Fruit fly (Drosophila melanogaster) whole organism, pupa: ENCODE data around the gene CG32271.

Source experiments
- CG14655 ChIP-seq: fragments of 200-800 bp; sonication (Bioruptor generic); optimal IDR thresholded peaks from 3 replicates; lab custom pipeline; 2017; ENCODE audit warnings: mild to moderate bottlenecking, missing biosample characterization, missing genetic modification reagents, missing genetic modification characterization
- CG17806 ChIP-seq: fragments of 200-800 bp; sonication (Bioruptor generic); optimal IDR thresholded peaks from 2 replicates; lab custom pipeline; 2018; ENCODE audit warnings: missing biosample characterization, mild to moderate bottlenecking, missing genetic modification characterization, moderate library complexity
- CG34367 ChIP-seq: fragments of 200-800 bp; sonication (Bioruptor generic); optimal IDR thresholded peaks from 2 replicates; lab custom pipeline; 2018; ENCODE audit warnings: missing biosample characterization, mild to moderate bottlenecking, missing genetic modification characterization
- CG8159 ChIP-seq: fragments of 200-800 bp; sonication (Bioruptor generic); optimal IDR thresholded peaks from 3 replicates; lab custom pipeline; 2018; ENCODE audit warnings: missing biosample characterization, mild to moderate bottlenecking, missing genetic modification characterization, moderate library complexity
- CG9948 ChIP-seq: fragments of 200-800 bp; sonication (Bioruptor generic); optimal IDR thresholded peaks from 2 replicates; lab custom pipeline; 2018; ENCODE audit warnings: missing biosample characterization, mild to moderate bottlenecking, missing genetic modification characterization, moderate library complexity
- D1 ChIP-seq: fragments of 200-800 bp; sonication (Bioruptor generic); optimal IDR thresholded peaks from 2 replicates; lab custom pipeline; 2018; ENCODE audit warnings: missing biosample characterization, mild to moderate bottlenecking, missing genetic modification characterization, moderate library complexity
- EcR ChIP-seq: fragments of 200-800 bp; sonication (Bioruptor generic); optimal IDR thresholded peaks from 3 replicates; lab custom pipeline; 2019; ENCODE audit warnings: missing biosample characterization, missing genetic modification characterization, mild to moderate bottlenecking, moderate library complexity, missing genetic modification reagents
- Ets98B ChIP-seq: fragments of 200-800 bp; sonication (Bioruptor generic); IDR thresholded peaks from 2 replicates; pipeline ENCODE4 v1.3.6; 2022; ENCODE audit warnings: missing biosample characterization, missing genetic modification characterization
- Pif1A ChIP-seq: fragments of 200-800 bp; sonication (Bioruptor generic); optimal IDR thresholded peaks from 3 replicates; lab custom pipeline; 2016; ENCODE audit warnings: missing biosample characterization, missing genetic modification characterization
- Snoo ChIP-seq: fragments of 200-800 bp; sonication (Bioruptor generic); optimal IDR thresholded peaks from 3 replicates; lab custom pipeline; 2017; ENCODE audit warnings: missing biosample characterization, mild to moderate bottlenecking, missing genetic modification characterization, inconsistent platforms
- rn ChIP-seq: fragments of 200-800 bp; sonication (Bioruptor generic); IDR thresholded peaks from 2 replicates; pipeline ENCODE4 v1.3.6; 2022; ENCODE audit warnings: missing biosample characterization, missing genetic modification characterization

dm6 chr3L:3162584-3162983 is 40.4 kb downstream of the CG32271 start:
- TF ChIP-seq Snoo (tag; lab: Kevin White, UChicago) (no peak), CG34367 (tag; lab: Kevin White, UChicago) (no peak), CG17806 (tag; lab: Kevin White, UChicago) (no peak), rn (no peak), CG9948 (no peak), EcR (GFP tag; lab: Kevin White, UChicago) (no peak), Ets98B (GFP tag; lab: Robert Waterston, UW) (no peak), Pif1A (no peak), D1 (tag; lab: Kevin White, UChicago) (no peak), CG14655 (no peak), CG8159 (tag; lab: Kevin White, UChicago) (no peak)
